Fruit fly (Drosophila melanogaster): ENCODE data around the gene CG3708.
A peak's percentile ranks its signal among the peaks of the same experiment; 100 is the strongest.

The CG3708 gene

dm6 chrX:955873-956272 lies 26.0 kb upstream of the CG3708 start (continued):
- TF ChIP-seq CG12104 (GFP tag; optimal IDR thresholded peaks at IDR 0.05) = no peak
- TF ChIP-seq CG10366 (GFP tag; IDR thresholded peaks at IDR 0.05) = peak; percentile 50; the same call in 1 of the 2 replicates
- peak; percentile 60 for TF ChIP-seq jumu (GFP tag; optimal IDR thresholded peaks at IDR 0.05)
- TF ChIP-seq CG4282 (GFP tag; optimal IDR thresholded peaks at IDR 0.05) = no peak
- TF ChIP-seq fru (optimal IDR thresholded peaks at IDR 0.05) = no peak
- TF ChIP-seq HmgD (GFP tag; optimal IDR thresholded peaks at IDR 0.05) = peak; percentile 17
- no peak for TF ChIP-seq ERR (GFP tag; optimal IDR thresholded peaks at IDR 0.05)
- no peak for TF ChIP-seq CG6175 (GFP tag; IDR thresholded peaks at IDR 0.05)
- peak; percentile 33 for TF ChIP-seq CG8089 (GFP tag; optimal IDR thresholded peaks at IDR 0.05)
- TF ChIP-seq eyg (GFP tag; optimal IDR thresholded peaks at IDR 0.05) = no peak
- TF ChIP-seq CG17359 (tag; optimal IDR thresholded peaks at IDR 0.05) = peak; percentile 65
- TF ChIP-seq esg (GFP tag; conservative IDR thresholded peaks at IDR 0.05) = peak; percentile 64
- TF ChIP-seq HHEX (GFP tag; optimal IDR thresholded peaks at IDR 0.05) = peak; percentile 53
- peak; percentile 8 for TF ChIP-seq HmgZ (tag; optimal IDR thresholded peaks at IDR 0.05)
- TF ChIP-seq Dip3 (GFP tag; optimal IDR thresholded peaks at IDR 0.05) = peak; percentile 28
- TF ChIP-seq psq (GFP tag; optimal IDR thresholded peaks at IDR 0.05) = no peak
- TF ChIP-seq Ptx1 (GFP tag; IDR thresholded peaks at IDR 0.05) = peak; percentile 66
- peak; percentile 63 for TF ChIP-seq Xbp1 (GFP tag; optimal IDR thresholded peaks at IDR 0.05)
- no peak; the same call in 1 of the 2 replicates for TF ChIP-seq Ravus (GFP tag; IDR thresholded peaks at IDR 0.05)
- peak; percentile 42 for TF ChIP-seq CG12942 (GFP tag; optimal IDR thresholded peaks at IDR 0.05)
- TF ChIP-seq yki (optimal IDR thresholded peaks at IDR 0.05) = no peak
- peak; percentile 71 for TF ChIP-seq HLH3B (GFP tag; IDR thresholded peaks at IDR 0.05)
- peak; percentile 4 for TF ChIP-seq CG6654 (GFP tag; optimal IDR thresholded peaks at IDR 0.05)
- peak; percentile 16 for TF ChIP-seq CG33213 (GFP tag; optimal IDR thresholded peaks at IDR 0.05)
- TF ChIP-seq CG31388 (GFP tag; optimal IDR thresholded peaks at IDR 0.05) = no peak
- TF ChIP-seq gro (GFP tag; optimal IDR thresholded peaks at IDR 0.05) = peak; percentile 1
- TF ChIP-seq bcd (GFP tag; optimal IDR thresholded peaks at IDR 0.05) = peak; percentile 55
- TF ChIP-seq Dek (tag; optimal IDR thresholded peaks at IDR 0.05) = peak; percentile 46
- no peak for TF ChIP-seq HLH4C (GFP tag; IDR thresholded peaks at IDR 0.05; ENCODE audit: partially characterized antibody)
- TF ChIP-seq cwo (GFP tag; optimal IDR thresholded peaks at IDR 0.05) = peak; percentile 32
- no peak for TF ChIP-seq CG32767 (GFP tag; IDR thresholded peaks at IDR 0.05)
- TF ChIP-seq CG14014 (GFP tag; IDR thresholded peaks at IDR 0.05) = peak; percentile 59
- peak; percentile 40 for TF ChIP-seq Hr3 (GFP tag; optimal IDR thresholded peaks at IDR 0.05)
- TF ChIP-seq bowl (GFP tag; IDR thresholded peaks at IDR 0.05) = no peak
- peak; percentile 71 for TF ChIP-seq Rfx (GFP tag; IDR thresholded peaks at IDR 0.05)
- TF ChIP-seq Hand (GFP tag; optimal IDR thresholded peaks at IDR 0.05) = peak; percentile 28
- peak; percentile 6 for TF ChIP-seq odd (GFP tag; optimal IDR thresholded peaks at IDR 0.05)
- no peak for TF ChIP-seq CG31224 (GFP tag; IDR thresholded peaks at IDR 0.05)
- peak; percentile 52 for TF ChIP-seq tap (tag; optimal IDR thresholded peaks at IDR 0.05)
- no peak for TF ChIP-seq Nf-YA (GFP tag; IDR thresholded peaks at IDR 0.05)
- no peak for TF ChIP-seq Usf (GFP tag; optimal IDR thresholded peaks at IDR 0.05)
- no peak for TF ChIP-seq gsb-n (tag; optimal IDR thresholded peaks at IDR 0.05)
- no peak for TF ChIP-seq al (GFP tag; IDR thresholded peaks at IDR 0.05)
- TF ChIP-seq CG7839 (tag; optimal IDR thresholded peaks at IDR 0.05) = peak; percentile 74
- peak; percentile 24 for TF ChIP-seq CG17802 (tag; optimal IDR thresholded peaks at IDR 0.05)
- peak; percentile 75 for TF ChIP-seq sisA (GFP tag; IDR thresholded peaks at IDR 0.05)
- TF ChIP-seq dimm (GFP tag; IDR thresholded peaks at IDR 0.05) = 0 out of 2 replicates have a peak, but pooled peaks have one; percentile 19
- peak; percentile 45 for TF ChIP-seq CG7786 (GFP tag; optimal IDR thresholded peaks at IDR 0.05)
- TF ChIP-seq lab (GFP tag; optimal IDR thresholded peaks at IDR 0.05) = peak; percentile 78
- TF ChIP-seq CG5180 (GFP tag; optimal IDR thresholded peaks at IDR 0.05) = peak; percentile 15
- TF ChIP-seq CG8281 (tag; optimal IDR thresholded peaks at IDR 0.05) = peak; percentile 12
- peak; percentile 18 for TF ChIP-seq Sry-δ (GFP tag; optimal IDR thresholded peaks at IDR 0.05)
